Fruit fly (Drosophila melanogaster): ENCODE data around the gene twin.

Gene twin

DNA sequence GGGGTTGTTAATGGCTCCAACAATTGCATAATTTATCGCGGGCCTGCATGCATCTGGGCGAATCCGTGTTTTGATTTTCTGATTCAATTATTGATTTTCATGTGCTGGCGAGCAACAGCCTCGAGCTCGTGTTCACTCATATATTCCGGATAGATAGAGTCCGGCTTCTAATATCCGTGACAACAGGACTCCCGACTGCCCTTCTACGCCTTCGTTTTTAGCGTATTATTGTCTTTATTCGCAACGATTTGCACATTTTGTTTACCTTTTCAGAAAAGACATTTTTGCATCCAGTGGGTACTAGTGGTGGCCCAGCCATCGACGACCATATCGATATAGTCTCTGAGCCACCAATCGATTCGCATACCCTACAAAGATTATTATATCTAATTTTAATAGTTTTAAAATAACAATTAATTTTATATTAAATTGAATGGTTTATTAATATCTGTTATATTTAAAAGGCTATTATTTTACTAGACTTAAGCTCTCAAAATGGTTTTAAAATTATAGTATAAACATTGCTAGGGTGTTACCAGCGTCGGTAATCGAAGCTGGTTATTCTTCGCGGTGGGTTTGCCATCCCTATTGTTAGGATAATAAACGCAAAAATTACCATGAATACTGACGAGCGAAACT lies 60.5 kb downstream of the twin start, which contains the start of the genes Myo95E and TBC1d7 (continued):
- peak; percentile 93 for TF ChIP-seq CoRest (tag; optimal IDR thresholded peaks at IDR 0.05)
- TF ChIP-seq vvl (GFP tag; IDR thresholded peaks at IDR 0.05), result peak; percentile 97
- TF ChIP-seq HLHmδ (GFP tag; optimal IDR thresholded peaks at IDR 0.05), result no peak
- peak; percentile 92 for TF ChIP-seq CG32532 (GFP tag; IDR thresholded peaks at IDR 0.05)
- TF ChIP-seq Abd-B (GFP tag; optimal IDR thresholded peaks at IDR 0.05), result peak; percentile 91
- TF ChIP-seq Nf-YA (GFP tag; IDR thresholded peaks at IDR 0.05), result peak; percentile 83
- peak; percentile 87 for TF ChIP-seq ssp (GFP tag; IDR thresholded peaks at IDR 0.05)
- TF ChIP-seq h (optimal IDR thresholded peaks at IDR 0.05), result no peak
- TF ChIP-seq CG12942 (GFP tag; optimal IDR thresholded peaks at IDR 0.05), result peak; percentile 78
- peak; percentile 75 for TF ChIP-seq HHEX (GFP tag; optimal IDR thresholded peaks at IDR 0.05)
- TF ChIP-seq nmo (GFP tag; optimal IDR thresholded peaks at IDR 0.05), result peak; percentile 95
- peak; percentile 99 for TF ChIP-seq D19A (tag; optimal IDR thresholded peaks at IDR 0.05)
- no peak for TF ChIP-seq CG8290 (GFP tag; optimal IDR thresholded peaks at IDR 0.05)
- TF ChIP-seq CG8290 (tag; optimal IDR thresholded peaks at IDR 0.05), result no peak
- TF ChIP-seq p53 (GFP tag; optimal IDR thresholded peaks at IDR 0.05), result no peak
- TF ChIP-seq CG13123 (GFP tag; optimal IDR thresholded peaks at IDR 0.05), result peak; percentile 70
- TF ChIP-seq Hmx (GFP tag; optimal IDR thresholded peaks at IDR 0.05), result no peak
- TF ChIP-seq rib (GFP tag; IDR thresholded peaks at IDR 0.05), result peak; percentile 93
- no peak for TF ChIP-seq Trl (optimal IDR thresholded peaks at IDR 0.05)
- peak; percentile 46 for TF ChIP-seq Trl (GFP tag; optimal IDR thresholded peaks at IDR 0.05)
- no peak for TF ChIP-seq sqz (GFP tag; optimal IDR thresholded peaks at IDR 0.05)
- peak; percentile 72 for TF ChIP-seq CG6175 (GFP tag; IDR thresholded peaks at IDR 0.05)
- no peak for TF ChIP-seq CG8089 (GFP tag; optimal IDR thresholded peaks at IDR 0.05)
- TF ChIP-seq CG10274 (GFP tag; optimal IDR thresholded peaks at IDR 0.05), result peak; percentile 92
- peak; percentile 61 for TF ChIP-seq vfl (GFP tag; optimal IDR thresholded peaks at IDR 0.05)
- peak; percentile 41 for TF ChIP-seq CG8944 (GFP tag; optimal IDR thresholded peaks at IDR 0.05)
- TF ChIP-seq ERR (GFP tag; optimal IDR thresholded peaks at IDR 0.05), result no peak
- no peak for TF ChIP-seq CG11723 (GFP tag; optimal IDR thresholded peaks at IDR 0.05)
- TF ChIP-seq CG3281 (GFP tag; optimal IDR thresholded peaks at IDR 0.05), result peak; percentile 86
- TF ChIP-seq dm (GFP tag; optimal IDR thresholded peaks at IDR 0.05), result no peak
- TF ChIP-seq CG15073 (GFP tag; optimal IDR thresholded peaks at IDR 0.05), result peak; percentile 28
- peak; percentile 95 for TF ChIP-seq Rfx (GFP tag; IDR thresholded peaks at IDR 0.05)
- TF ChIP-seq dan (GFP tag; IDR thresholded peaks at IDR 0.05), result peak; percentile 68
- TF ChIP-seq sob (GFP tag; IDR thresholded peaks at IDR 0.05), result peak; percentile 92
- peak; percentile 84 for TF ChIP-seq jigr1 (GFP tag; IDR thresholded peaks at IDR 0.05)
- TF ChIP-seq CG17359 (tag; optimal IDR thresholded peaks at IDR 0.05), result peak; percentile 88
- TF ChIP-seq trh (GFP tag; optimal IDR thresholded peaks at IDR 0.05), result peak; percentile 71
- TF ChIP-seq Optix (GFP tag; IDR thresholded peaks at IDR 0.05), result peak; percentile 88
- peak; percentile 89 for TF ChIP-seq unpg (GFP tag; optimal IDR thresholded peaks at IDR 0.05)
- no peak for TF ChIP-seq CG1603 (tag; optimal IDR thresholded peaks at IDR 0.05)
- TF ChIP-seq hb (GFP tag; IDR thresholded peaks at IDR 0.05; ENCODE audit: partially characterized antibody), result no peak
- TF ChIP-seq abd-A (tag; optimal IDR thresholded peaks at IDR 0.05), result no peak
- TF ChIP-seq Drgx (GFP tag; IDR thresholded peaks at IDR 0.05), result peak; percentile 89
- TF ChIP-seq oc (tag; optimal IDR thresholded peaks at IDR 0.05), result no peak
- TF ChIP-seq TFAM (GFP tag; optimal IDR thresholded peaks at IDR 0.05), result no peak
- no peak for TF ChIP-seq eyg (GFP tag; optimal IDR thresholded peaks at IDR 0.05)
- TF ChIP-seq cas (GFP tag; IDR thresholded peaks at IDR 0.05), result peak; percentile 69; the same call in 1 of the 2 replicates
- TF ChIP-seq z (GFP tag; IDR thresholded peaks at IDR 0.05), result peak; percentile 51; the same call in 1 of the 3 replicates
- TF ChIP-seq CG9797 (GFP tag; optimal IDR thresholded peaks at IDR 0.05), result peak; percentile 46
- peak; percentile 86 for TF ChIP-seq Ssrp (tag; optimal IDR thresholded peaks at IDR 0.05)
- peak; percentile 49; the same call in 1 of the 2 replicates for TF ChIP-seq aop (GFP tag; IDR thresholded peaks at IDR 0.05)
- peak; percentile 93 for TF ChIP-seq MBD-R2 (GFP tag; IDR thresholded peaks at IDR 0.05)
